Fruit fly (Drosophila melanogaster) whole organism, adult: Measurements from ENCODE around the gene wit.

Experiments used
- CG11617 ChIP-seq: fragments of 200-800 bp; sonication (Bioruptor generic); optimal IDR thresholded peaks from 2 replicates; lab custom pipeline; 2017; ENCODE audit warnings: mild to moderate bottlenecking, missing biosample characterization, missing genetic modification reagents, missing genetic modification characterization
- CG12768 ChIP-seq: fragments of 200-800 bp; sonication (Bioruptor generic); optimal IDR thresholded peaks from 2 replicates; lab custom pipeline; 2017; ENCODE audit warnings: missing biosample characterization, missing genetic modification characterization, mild to moderate bottlenecking, moderate library complexity, missing genetic modification reagents
- CG14711 ChIP-seq: fragments of 200-800 bp; sonication (Bioruptor generic); optimal IDR thresholded peaks from 2 replicates; lab custom pipeline; 2018; ENCODE audit warnings: missing biosample characterization, mild to moderate bottlenecking, missing genetic modification characterization, moderate library complexity
- CG1620 ChIP-seq: fragments of 200-800 bp; sonication (Bioruptor generic); optimal IDR thresholded peaks from 2 replicates; lab custom pipeline; 2016; ENCODE audit warnings: missing biosample characterization, missing genetic modification characterization
- CG5204 ChIP-seq: fragments of 200-800 bp; sonication (Bioruptor generic); optimal IDR thresholded peaks from 2 replicates; lab custom pipeline; 2016; ENCODE audit warnings: missing biosample characterization, missing genetic modification characterization
- Hr96 ChIP-seq: fragments of 200-800 bp; sonication (Bioruptor generic); optimal IDR thresholded peaks from 2 replicates; lab custom pipeline; 2016; ENCODE audit warnings: missing biosample characterization, missing genetic modification characterization
- Mnt ChIP-seq: fragments of 200-800 bp; sonication (Bioruptor generic); optimal IDR thresholded peaks from 2 replicates; lab custom pipeline; 2016; ENCODE audit warnings: missing biosample characterization, mild to moderate bottlenecking, missing genetic modification characterization
- bab1 ChIP-seq: fragments of 200-800 bp; sonication (Bioruptor generic); optimal IDR thresholded peaks from 3 replicates; lab custom pipeline; 2019; ENCODE audit warnings: missing biosample characterization, mild to moderate bottlenecking, missing genetic modification characterization, moderate library complexity
- pad ChIP-seq: fragments of 200-800 bp; sonication (Bioruptor generic); optimal IDR thresholded peaks from 3 replicates; lab custom pipeline; 2017; ENCODE audit warnings: missing biosample characterization, missing genetic modification characterization, mild to moderate bottlenecking, moderate library complexity, missing genetic modification reagents

DNA sequence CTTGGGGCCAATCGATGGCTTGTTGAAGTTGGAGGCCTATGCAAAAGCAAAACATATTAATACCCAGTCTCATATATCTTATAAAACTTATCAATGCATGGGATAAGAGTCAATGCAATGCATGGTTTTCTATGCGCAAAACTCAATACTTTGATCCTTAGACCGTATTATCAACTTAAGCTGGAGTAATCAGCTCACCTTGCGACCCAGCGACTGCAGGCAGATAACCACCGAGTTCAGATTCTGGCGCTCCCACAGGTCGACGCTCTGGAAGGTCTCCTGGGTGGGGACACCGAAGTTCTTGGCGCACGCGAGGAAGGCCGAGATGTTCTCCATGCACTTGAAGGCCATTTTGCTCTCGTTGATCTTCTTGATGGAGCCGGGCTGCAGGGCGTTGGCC is 43.6 kb upstream of the wit start:
- TF ChIP-seq CG12768 (GFP tag; lab: Kevin White, UChicago), result no peak
- no peak for TF ChIP-seq bab1 (GFP tag; lab: Kevin White, UChicago)
- no peak for TF ChIP-seq CG11617 (GFP tag; lab: Kevin White, UChicago)
- TF ChIP-seq CG14711 (tag; lab: Kevin White, UChicago), result no peak
- no peak for TF ChIP-seq pad (GFP tag; lab: Kevin White, UChicago)
- TF ChIP-seq CG1620 (GFP tag; lab: Kevin White, UChicago), result no peak
- no peak for TF ChIP-seq Hr96 (GFP tag; lab: Kevin White, UChicago)
- no peak for TF ChIP-seq CG5204
- no peak for TF ChIP-seq Mnt (GFP tag; lab: Kevin White, UChicago)
